Fruit fly (Drosophila melanogaster) whole organism, pupa: ENCODE measurements around the gene CG1792.

ENCODE experiments used
- CG10348 ChIP-seq: fragments of 200-800 bp; sonication (Bioruptor generic); IDR thresholded peaks from 2 replicates; pipeline ENCODE4 v1.3.6; 2022; ENCODE audit warnings: missing biosample characterization, missing genetic modification characterization
- CG8159 ChIP-seq: fragments of 200-800 bp; sonication (Bioruptor generic); optimal IDR thresholded peaks from 3 replicates; lab custom pipeline; 2018; ENCODE audit warnings: missing biosample characterization, mild to moderate bottlenecking, missing genetic modification characterization, moderate library complexity
- CG8301 ChIP-seq: fragments of 200-800 bp; sonication (Bioruptor generic); optimal IDR thresholded peaks from 2 replicates; lab custom pipeline; 2018; ENCODE audit warnings: missing biosample characterization, mild to moderate bottlenecking, missing genetic modification characterization
- D1 ChIP-seq: fragments of 200-800 bp; sonication (Bioruptor generic); optimal IDR thresholded peaks from 2 replicates; lab custom pipeline; 2018; ENCODE audit warnings: missing biosample characterization, mild to moderate bottlenecking, missing genetic modification characterization, moderate library complexity
- Pif1A ChIP-seq: fragments of 200-800 bp; sonication (Bioruptor generic); optimal IDR thresholded peaks from 3 replicates; lab custom pipeline; 2016; ENCODE audit warnings: missing biosample characterization, missing genetic modification characterization

Gene CG1792

DNA sequence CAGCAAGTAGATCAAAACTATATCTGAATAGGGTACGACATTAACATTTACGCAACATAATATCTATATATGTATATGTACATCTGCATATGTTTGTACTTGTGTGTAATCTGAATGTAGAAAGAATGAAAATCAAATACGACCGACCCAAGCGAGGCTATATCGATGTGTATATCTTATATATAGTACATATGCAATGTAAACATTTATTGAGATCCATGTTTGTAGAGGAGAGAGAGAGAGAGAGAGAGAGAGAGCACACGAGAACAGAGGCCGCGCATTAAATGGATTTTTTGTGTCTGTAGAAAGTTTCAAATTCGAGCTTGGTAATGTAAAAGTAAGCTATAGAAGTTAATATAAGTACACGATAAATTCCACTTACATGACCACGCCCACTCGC is 46.7 kb downstream of the CG1792 start:
- peak; percentile 26 for TF ChIP-seq Pif1A (GFP tag; lab: Kevin White, UChicago)
- no peak for TF ChIP-seq CG10348 (GFP tag; lab: Robert Waterston, UW)
- no peak for TF ChIP-seq D1 (tag; lab: Kevin White, UChicago)
- no peak for TF ChIP-seq CG8301 (tag; lab: Kevin White, UChicago)
- no peak for TF ChIP-seq CG8159
